Fruit fly (Drosophila melanogaster): ENCODE results near the gene Ttc30.

- TF ChIP-seq Hr78 (GFP tag; optimal IDR thresholded peaks at IDR 0.05) (no peak), psq (GFP tag; optimal IDR thresholded peaks at IDR 0.05) (no peak), pan (optimal IDR thresholded peaks at IDR 0.05) (no peak), Jra (GFP tag; optimal IDR thresholded peaks at IDR 0.05) (no peak), sv (GFP tag; optimal IDR thresholded peaks at IDR 0.05) (no peak), Myc (optimal IDR thresholded peaks at IDR 0.05) (no peak), dmrt93B (GFP tag; optimal IDR thresholded peaks at IDR 0.05) (no peak), GATAd (GFP tag; optimal IDR thresholded peaks at IDR 0.05) (no peak), h (GFP tag; optimal IDR thresholded peaks at IDR 0.05) (no peak), lola (GFP tag; optimal IDR thresholded peaks at IDR 0.05) (no peak)
These were observed 18.1 kb upstream of the Ttc30 start for dm6 chr2L:13088550-13088949.
